Worm (Caenorhabditis elegans): Measurements from ENCODE around the gene nlp-19.

DNA sequence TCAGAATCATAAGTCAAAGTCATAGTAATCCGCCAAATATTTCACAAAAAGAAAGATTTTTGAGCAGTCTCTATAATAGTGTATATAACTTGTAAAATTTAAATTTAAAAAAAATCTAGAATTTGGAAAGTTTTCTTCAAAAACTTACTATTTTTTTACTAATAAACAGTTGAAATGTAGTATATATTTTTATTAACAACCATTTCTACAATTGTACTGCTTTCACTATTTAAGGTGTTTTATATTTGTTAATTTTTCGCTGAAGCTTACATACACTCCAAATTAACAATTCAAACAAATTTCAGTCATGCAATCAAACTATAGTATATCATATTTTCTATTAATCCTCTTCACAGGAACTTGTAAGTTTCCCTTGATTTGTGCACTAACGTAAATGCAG is 7.7 kb downstream of the nlp-19 start, which contains the start of gene lge-1:
- no peak for TF ChIP-seq drap-1 (GFP tag; optimal IDR thresholded peaks at IDR 0.05)
- TF ChIP-seq unc-62 (GFP tag; optimal IDR thresholded peaks at IDR 0.05), result no peak
- TF ChIP-seq nhr-76 (tag; optimal IDR thresholded peaks at IDR 0.05), result no peak
- TF ChIP-seq blmp-1 (tag; optimal IDR thresholded peaks at IDR 0.05), result no peak
- no peak for TF ChIP-seq ztf-11 (tag; optimal IDR thresholded peaks at IDR 0.05)
- TF ChIP-seq mep-1 (tag; optimal IDR thresholded peaks at IDR 0.05), result no peak
- TF ChIP-seq unc-120 (tag; optimal IDR thresholded peaks at IDR 0.05; ENCODE audit: poor library complexity, severe bottlenecking), result no peak
- no peak for TF ChIP-seq sem-2 (GFP tag; optimal IDR thresholded peaks at IDR 0.05)

All from whole organism, mixed stage, embryonic.